Fruit fly (Drosophila melanogaster) whole organism: ENCODE data around the gene CG17931.

ENCODE experiments used
- CG8478 ChIP-seq: fragments of >200 bp; optimal IDR thresholded peaks from 2 replicates; lab custom pipeline; 2018; ENCODE audit warnings: inconsistent platforms
- Dll ChIP-seq: fragments of >200 bp; optimal IDR thresholded peaks from 2 replicates; lab custom pipeline; 2017
- EcR ChIP-seq, 2 experiments: fragments of >200 bp; optimal IDR thresholded peaks; 2 replicates each; lab custom pipeline; 2017; ENCODE audit warnings: missing biosample characterization in 2 of 2, missing genetic modification characterization in 2 of 2, missing genetic modification reagents in 2 of 2
- pan ChIP-seq: fragments of >200 bp; optimal IDR thresholded peaks from 2 replicates; lab custom pipeline; 2017
- psq ChIP-seq: fragments of >200 bp; optimal IDR thresholded peaks from 2 replicates; lab custom pipeline; 2017
- usp ChIP-seq: fragments of >200 bp; optimal IDR thresholded peaks from 2 replicates; lab custom pipeline; 2017; ENCODE audit warnings: missing biosample characterization, missing genetic modification characterization, mixed read lengths

CG17931 gene

dm6 chr3R:16359098-16359497 lies at the start of gene CG17931:
TSS of gene CG17931 (minus strand) at chr3R:16359466.
- no peak for TF ChIP-seq EcR (GFP tag; optimal IDR thresholded peaks at IDR 0.05; lab: Kevin White, UChicago)

DNA sequence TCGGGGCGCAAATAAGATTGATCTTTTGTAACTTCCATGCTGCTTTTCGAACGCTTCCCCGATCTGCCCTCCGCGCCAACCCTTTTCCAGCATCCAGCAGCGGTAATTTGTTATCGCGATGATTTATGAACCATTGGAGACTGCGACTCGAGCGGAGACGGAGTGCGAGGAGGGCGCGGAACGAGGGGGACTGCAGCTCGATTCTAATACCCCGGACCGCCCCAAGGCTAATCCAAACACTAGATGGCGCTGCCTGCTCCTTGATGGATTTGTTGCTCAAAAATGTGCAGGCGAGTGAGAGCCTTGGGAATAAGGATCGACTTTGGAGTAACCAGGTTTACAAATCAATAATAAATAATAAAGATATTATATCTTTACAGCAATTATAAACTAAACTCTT lies 49.2 kb upstream of the CG17931 start:
- no peak for TF ChIP-seq psq (lab: Kevin White, UChicago)
- TF ChIP-seq usp (GFP tag; lab: Kevin White, UChicago): no peak
- no peak for TF ChIP-seq pan (lab: Kevin White, UChicago)
- TF ChIP-seq Dll (lab: Kevin White, UChicago): no peak
- TF ChIP-seq CG8478 (lab: Kevin White, UChicago): no peak
- TF ChIP-seq EcR (GFP tag; optimal IDR thresholded peaks at IDR 0.05; lab: Kevin White, UChicago): no peak

DNA sequence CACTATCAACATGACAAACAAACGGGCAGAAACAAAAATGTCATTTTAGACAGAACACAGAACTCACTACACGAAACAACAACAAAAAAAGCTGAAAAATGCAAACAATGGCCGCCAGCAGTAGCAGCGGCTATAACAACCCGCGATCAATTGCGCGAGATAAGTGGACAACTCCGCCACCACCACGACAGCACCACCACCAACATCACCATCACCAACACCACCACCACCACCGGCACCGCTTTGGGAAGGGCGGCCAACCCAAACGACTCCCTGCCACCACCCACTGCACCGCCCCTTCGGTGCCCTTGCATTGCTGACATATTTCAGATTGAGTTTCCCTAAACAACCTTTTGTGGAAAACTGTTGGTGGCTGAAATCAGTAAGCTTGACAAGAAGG lies 47.4 kb upstream of the CG17931 start:
- TF ChIP-seq EcR (GFP tag; optimal IDR thresholded peaks at IDR 0.05; lab: Kevin White, UChicago) (no peak), Dll (lab: Kevin White, UChicago) (no peak), usp (GFP tag; lab: Kevin White, UChicago) (no peak), psq (lab: Kevin White, UChicago) (no peak), pan (lab: Kevin White, UChicago) (no peak)

DNA sequence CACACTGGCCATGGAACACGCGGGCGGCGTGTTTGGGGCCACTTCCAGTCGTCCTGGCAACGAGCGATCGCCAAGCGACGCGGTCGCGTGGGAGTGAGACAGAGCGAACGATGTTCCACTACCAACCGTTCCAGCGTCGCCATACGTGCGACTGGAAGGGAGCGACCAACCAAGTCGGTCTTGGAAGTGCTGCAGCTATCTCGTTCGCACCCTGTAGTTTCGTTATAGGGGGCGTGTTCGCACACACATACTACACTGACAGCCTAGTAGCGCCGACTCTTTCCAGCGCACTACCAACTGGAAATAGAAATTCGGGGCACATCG lies 44.4 kb upstream of the CG17931 start:
- TF ChIP-seq CG8478 (lab: Kevin White, UChicago): peak; percentile 57
- TF ChIP-seq psq (lab: Kevin White, UChicago): no peak

DNA sequence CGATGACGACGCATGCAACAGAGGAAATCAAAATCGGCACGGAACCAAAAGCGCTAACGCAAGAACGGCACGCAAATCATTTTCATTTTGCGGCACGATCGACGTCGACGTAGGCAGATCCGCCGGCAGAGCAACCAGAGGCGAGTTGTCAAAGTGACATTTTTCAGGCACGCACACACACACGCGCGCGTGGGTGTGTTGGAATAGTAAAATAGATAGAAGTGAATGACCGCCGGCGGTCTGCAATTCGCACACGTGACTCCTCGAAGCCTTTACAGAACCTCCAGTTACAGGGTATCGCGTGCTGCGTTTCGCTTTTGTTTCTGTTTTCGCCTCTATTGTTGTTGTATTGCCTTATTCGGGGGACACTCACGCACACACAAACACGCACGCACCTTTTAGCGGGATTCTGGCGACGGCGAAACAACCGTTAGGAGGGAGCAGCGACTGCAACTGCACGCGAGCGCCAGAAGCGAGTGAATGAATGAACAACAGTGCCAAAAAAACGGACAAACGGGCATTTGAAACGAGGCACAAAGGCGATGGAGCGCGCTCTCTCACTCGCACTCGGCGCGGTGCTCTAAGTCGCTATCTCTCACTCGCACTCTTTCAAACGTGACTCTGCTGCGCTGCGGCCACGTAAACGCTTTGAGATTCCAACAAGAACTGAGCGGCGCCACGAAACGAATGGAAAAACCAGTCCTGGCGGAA lies 43.9 kb upstream of the CG17931 start, which contains the start of gene ss:
Gene ss, minus strand, starts transcription at position 668 of the 711 bp plus-strand sequence.
- TF ChIP-seq usp (GFP tag; lab: Kevin White, UChicago): no peak
- TF ChIP-seq CG8478 (lab: Kevin White, UChicago): peak; percentile 66

- no peak for TF ChIP-seq Dll (lab: Kevin White, UChicago)
- TF ChIP-seq EcR (GFP tag; optimal IDR thresholded peaks at IDR 0.05; lab: Kevin White, UChicago): no peak
- no peak for TF ChIP-seq usp (GFP tag; lab: Kevin White, UChicago)
- no peak for TF ChIP-seq CG8478 (lab: Kevin White, UChicago)
- no peak for TF ChIP-seq psq (lab: Kevin White, UChicago)
- TF ChIP-seq pan (lab: Kevin White, UChicago): no peak
Observed at dm6 chr3R:16396565-16396964, 37.3 kb upstream of the CG17931 start.

- TF ChIP-seq Dll (lab: Kevin White, UChicago): no peak
- no peak for TF ChIP-seq pan (lab: Kevin White, UChicago)
- no peak for TF ChIP-seq EcR (GFP tag; optimal IDR thresholded peaks at IDR 0.05; lab: Kevin White, UChicago)
- TF ChIP-seq usp (GFP tag; lab: Kevin White, UChicago): no peak
- TF ChIP-seq CG8478 (lab: Kevin White, UChicago): no peak
- TF ChIP-seq psq (lab: Kevin White, UChicago): no peak
Observed at dm6 chr3R:16395448-16395847, 36.2 kb upstream of the CG17931 start.

DNA sequence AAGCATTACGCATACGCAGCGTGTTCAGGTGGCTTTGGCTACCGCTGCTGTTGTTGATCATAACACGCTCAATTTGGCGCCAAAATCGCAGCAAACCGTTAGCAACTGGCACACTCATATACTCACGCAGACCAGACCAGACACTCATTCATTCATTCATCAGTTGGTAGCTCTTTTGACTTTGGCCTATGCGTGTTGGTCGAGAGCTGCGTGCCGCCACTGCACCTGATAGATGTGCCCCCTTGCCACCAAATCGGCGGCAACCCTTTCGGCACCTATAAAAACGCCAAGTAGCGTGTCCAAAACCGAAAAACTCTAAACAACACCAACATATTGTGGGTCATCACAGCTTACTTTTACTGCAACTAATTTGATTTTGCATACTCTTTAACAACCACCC lies 35.3 kb upstream of the CG17931 start:
- no peak for TF ChIP-seq pan (lab: Kevin White, UChicago)
- TF ChIP-seq EcR (GFP tag; optimal IDR thresholded peaks at IDR 0.05; lab: Kevin White, UChicago): no peak
- no peak for TF ChIP-seq CG8478 (lab: Kevin White, UChicago)

DNA sequence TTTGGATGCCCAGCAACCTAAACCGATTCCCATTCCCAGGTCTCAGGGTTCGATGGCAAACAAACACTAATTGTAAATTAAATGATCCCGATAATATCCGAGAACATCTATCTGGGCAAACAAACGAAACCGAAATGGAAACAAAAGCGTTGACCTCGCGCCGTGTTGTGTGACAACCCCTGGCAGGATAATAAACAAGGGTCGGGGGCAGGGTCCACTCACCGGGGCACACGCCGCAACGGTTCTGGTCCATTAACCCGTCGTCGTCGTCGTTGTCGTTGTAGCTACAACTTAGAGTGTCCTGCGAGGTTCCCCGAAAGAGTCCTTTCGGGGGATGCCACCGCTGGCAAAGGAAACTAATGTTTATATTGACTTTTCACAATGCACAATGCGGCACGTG lies 29.9 kb upstream of the CG17931 start:
- no peak for TF ChIP-seq pan (lab: Kevin White, UChicago)
- no peak for TF ChIP-seq psq (lab: Kevin White, UChicago)
- TF ChIP-seq EcR (GFP tag; optimal IDR thresholded peaks at IDR 0.05; lab: Kevin White, UChicago): no peak
- TF ChIP-seq Dll (lab: Kevin White, UChicago): no peak
- TF ChIP-seq usp (GFP tag; lab: Kevin White, UChicago): no peak
- no peak for TF ChIP-seq CG8478 (lab: Kevin White, UChicago)

- TF ChIP-seq psq (lab: Kevin White, UChicago) (no peak), pan (lab: Kevin White, UChicago) (no peak), usp (GFP tag; lab: Kevin White, UChicago) (no peak), EcR (GFP tag; optimal IDR thresholded peaks at IDR 0.05; lab: Kevin White, UChicago) (no peak), Dll (lab: Kevin White, UChicago) (no peak), CG8478 (lab: Kevin White, UChicago) (no peak)
Observed at dm6 chr3R:16387039-16387438, 27.8 kb upstream of the CG17931 start.

- TF ChIP-seq EcR (GFP tag; optimal IDR thresholded peaks at IDR 0.05; lab: Kevin White, UChicago) (no peak), psq (lab: Kevin White, UChicago) (no peak), usp (GFP tag; lab: Kevin White, UChicago) (no peak), Dll (lab: Kevin White, UChicago) (no peak), pan (lab: Kevin White, UChicago) (no peak), CG8478 (lab: Kevin White, UChicago) (no peak)
Observed at dm6 chr3R:16385586-16385985, 26.3 kb upstream of the CG17931 start.

dm6 chr3R:16374101-16374500 lies 14.8 kb upstream of the CG17931 start:
- no peak for TF ChIP-seq Dll (lab: Kevin White, UChicago)
- no peak for TF ChIP-seq EcR (GFP tag; optimal IDR thresholded peaks at IDR 0.05; lab: Kevin White, UChicago)
- no peak for TF ChIP-seq usp (GFP tag; lab: Kevin White, UChicago)
- no peak for TF ChIP-seq psq (lab: Kevin White, UChicago)
- TF ChIP-seq CG8478 (lab: Kevin White, UChicago): no peak
- TF ChIP-seq pan (lab: Kevin White, UChicago): no peak
